Worm (Caenorhabditis elegans) whole organism, late embryonic: ENCODE results near the gene ZK1098.2.

Source experiments
- C38D4.7 ChIP-seq: fragments of 200-800 bp; sonication (Bioruptor generic); optimal IDR thresholded peaks from 2 replicates; lab custom pipeline; 2018; ENCODE audit warnings: mild to moderate bottlenecking, missing genetic modification characterization, moderate library complexity, missing compliant biosample characterization
- ama-1 ChIP-seq: fragments of 150-350 bp; optimal IDR thresholded peaks from 2 replicates; lab custom pipeline; 2014
- ceh-18 ChIP-seq: sonication (generic microtip); optimal IDR thresholded peaks from 2 replicates; lab custom pipeline; 2016; ENCODE audit warnings: missing genetic modification characterization, missing compliant biosample characterization
- ceh-48 ChIP-seq: sonication (generic microtip); optimal IDR thresholded peaks from 2 replicates; lab custom pipeline; 2016; ENCODE audit warnings: missing genetic modification characterization, inconsistent platforms, missing compliant biosample characterization
- eyg-1 ChIP-seq: sonication (generic microtip); optimal IDR thresholded peaks from 2 replicates; lab custom pipeline; 2016; ENCODE audit warnings: missing genotype, missing genetic modification characterization, missing compliant biosample characterization
- sdc-2 ChIP-seq: sonication (generic microtip); optimal IDR thresholded peaks from 2 replicates; lab custom pipeline; 2016; ENCODE audit warnings: missing genotype, missing genetic modification characterization, missing compliant biosample characterization
- tbx-2 ChIP-seq: sonication (generic microtip); optimal IDR thresholded peaks from 2 replicates; lab custom pipeline; 2016; ENCODE audit warnings: missing genetic modification characterization, missing compliant biosample characterization

DNA sequence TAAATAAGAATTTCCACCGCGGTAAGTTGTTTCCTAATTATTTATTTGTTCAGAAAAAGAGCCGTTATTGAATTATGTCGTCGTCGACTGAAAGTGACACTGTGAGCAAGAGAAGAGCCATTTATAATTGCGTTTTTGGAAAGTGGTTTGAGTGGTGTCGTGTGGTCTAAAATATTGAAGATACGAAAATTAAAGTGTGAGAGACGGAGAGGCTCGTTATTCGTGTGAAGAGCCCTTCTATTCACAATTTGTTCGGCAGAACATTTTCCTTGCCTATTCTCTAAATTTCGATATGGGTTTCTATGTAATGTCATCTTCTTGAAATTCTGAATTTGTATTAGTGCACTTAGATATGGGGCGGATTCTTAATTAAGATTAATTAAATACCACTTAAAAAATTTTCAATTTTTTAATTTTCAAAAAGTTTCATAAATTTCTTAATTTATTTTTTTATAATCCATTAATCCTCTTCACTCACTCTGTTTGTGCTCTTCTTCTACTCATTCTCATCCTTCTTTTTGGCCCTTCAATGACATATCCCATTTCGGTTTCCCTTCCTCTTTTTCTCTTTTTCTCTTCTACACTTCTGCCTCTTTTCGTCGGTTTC, 19.1 kb upstream of the ZK1098.2 start:
- no peak for TF ChIP-seq ceh-48 (tag; lab: Kevin White, UChicago)
- TF ChIP-seq tbx-2 (tag; lab: Kevin White, UChicago): no peak
- no peak for TF ChIP-seq ama-1 (lab: Kevin White, UChicago)
- TF ChIP-seq eyg-1 (tag; lab: Kevin White, UChicago): no peak
- TF ChIP-seq sdc-2 (tag; lab: Kevin White, UChicago): no peak
- TF ChIP-seq C38D4.7: no peak
- TF ChIP-seq ceh-18 (tag; lab: Kevin White, UChicago): no peak
